Fruit fly (Drosophila melanogaster): ENCODE results near the gene CG14968.
A peak's percentile ranks its signal among the peaks of the same experiment; 100 is the strongest.

Gene CG14968

dm6 chr3L:3336368-3337164, 33.7 kb upstream of the CG14968 start, which contains the start of the genes Drsl6 and kst (continued):
- TF ChIP-seq CG17612 (GFP tag; IDR thresholded peaks at IDR 0.05) (no peak), pum (GFP tag; optimal IDR thresholded peaks at IDR 0.05) (no peak), lov (optimal IDR thresholded peaks at IDR 0.05) (no peak), lov (GFP tag; IDR thresholded peaks at IDR 0.05) (no peak), CG4404 (GFP tag; IDR thresholded peaks at IDR 0.05) (no peak), NC2α (GFP tag; optimal IDR thresholded peaks at IDR 0.05) (no peak), Dp (GFP tag; optimal IDR thresholded peaks at IDR 0.05) (peak; percentile 87), CG8478 (optimal IDR thresholded peaks at IDR 0.05) (no peak), kni (GFP tag; optimal IDR thresholded peaks at IDR 0.05) (peak; percentile 78), Pdp1 (GFP tag; optimal IDR thresholded peaks at IDR 0.05) (peak in 1 of 2 experiments; percentile 59), CG2202 (tag; optimal IDR thresholded peaks at IDR 0.05) (peak; percentile 36), zen2 (GFP tag; IDR thresholded peaks at IDR 0.05; ENCODE audit: partially characterized antibody) (no peak), pnt (GFP tag; optimal IDR thresholded peaks at IDR 0.05) (no peak), danr (GFP tag; IDR thresholded peaks at IDR 0.05) (no peak), CG2120 (GFP tag; optimal IDR thresholded peaks at IDR 0.05) (peak; percentile 37), CG9797 (GFP tag; optimal IDR thresholded peaks at IDR 0.05) (peak; percentile 72), row (GFP tag; IDR thresholded peaks at IDR 0.05) (peak; percentile 24; the same call in 1 of the 3 replicates), Nf-YB (GFP tag; optimal IDR thresholded peaks at IDR 0.05) (no peak), wek (GFP tag; optimal IDR thresholded peaks at IDR 0.05) (peak; percentile 30), repo (GFP tag; optimal IDR thresholded peaks at IDR 0.05) (no peak), gcm (GFP tag; optimal IDR thresholded peaks at IDR 0.05) (peak; percentile 15), CkIIα-i1 (GFP tag; IDR thresholded peaks at IDR 0.05) (no peak), bab2 (GFP tag; optimal IDR thresholded peaks at IDR 0.05) (peak; percentile 2), CG17912 (GFP tag; optimal IDR thresholded peaks at IDR 0.05) (no peak), CG12299 (tag; optimal IDR thresholded peaks at IDR 0.05) (no peak), CG1602 (GFP tag; optimal IDR thresholded peaks at IDR 0.05) (no peak), CG16815 (GFP tag; optimal IDR thresholded peaks at IDR 0.05) (no peak), mirr (GFP tag; optimal IDR thresholded peaks at IDR 0.05) (peak; percentile 12), tup (GFP tag; optimal IDR thresholded peaks at IDR 0.05) (no peak), tap (tag; optimal IDR thresholded peaks at IDR 0.05) (no peak), so (GFP tag; IDR thresholded peaks at IDR 0.05) (peak; percentile 15; the same call in 1 of the 3 replicates), CG12155 (GFP tag; optimal IDR thresholded peaks at IDR 0.05) (no peak), CG11560 (tag; IDR thresholded peaks at IDR 0.05) (no peak), GATAe (GFP tag; conservative IDR thresholded peaks at IDR 0.05) (no peak), CG4360 (GFP tag; IDR thresholded peaks at IDR 0.05) (peak; percentile 83), CG10565 (GFP tag; optimal IDR thresholded peaks at IDR 0.05) (no peak), Poxn (GFP tag; IDR thresholded peaks at IDR 0.05) (no peak), CG34376 (GFP tag; optimal IDR thresholded peaks at IDR 0.05) (peak; percentile 62), dm (GFP tag; optimal IDR thresholded peaks at IDR 0.05) (no peak), Deaf1 (tag; optimal IDR thresholded peaks at IDR 0.05) (no peak), corto (GFP tag; optimal IDR thresholded peaks at IDR 0.05) (no peak), Xrp1 (GFP tag; IDR thresholded peaks at IDR 0.05) (no peak), crc (GFP tag; optimal IDR thresholded peaks at IDR 0.05) (no peak), CG31441 (GFP tag; IDR thresholded peaks at IDR 0.05) (no peak), CG30431 (GFP tag; optimal IDR thresholded peaks at IDR 0.05) (no peak), ranshi (GFP tag; IDR thresholded peaks at IDR 0.05) (peak; percentile 37; the same call in 1 of the 2 replicates), tgo (GFP tag; IDR thresholded peaks at IDR 0.05) (no peak), cwo (GFP tag; optimal IDR thresholded peaks at IDR 0.05) (no peak), CG2889 (GFP tag; IDR thresholded peaks at IDR 0.05) (no peak), ato (GFP tag; IDR thresholded peaks at IDR 0.05; ENCODE audit: partially characterized antibody) (no peak), Ssrp (tag; optimal IDR thresholded peaks at IDR 0.05) (no peak)

All from whole organism, embryonic.